Worm (Caenorhabditis elegans) whole organism, L4/young adult: ENCODE data around the gene dao-6.

ENCODE experiments used
- W03F9.2 ChIP-seq: fragments of 150-350 bp; optimal IDR thresholded peaks from 2 replicates; lab custom pipeline; 2014; ENCODE audit warnings: missing biosample characterization, missing genetic modification characterization
- dao-5 ChIP-seq: sonication (generic microtip); optimal IDR thresholded peaks from 2 replicates; lab custom pipeline; 2016; ENCODE audit warnings: missing genotype, missing genetic modification characterization, moderate library complexity, missing compliant biosample characterization
- him-1 ChIP-seq: sonication (generic microtip); optimal IDR thresholded peaks from 2 replicates; lab custom pipeline; 2016; ENCODE audit warnings: missing genotype, missing genetic modification reagents, missing genetic modification characterization, missing compliant biosample characterization

Gene dao-6

ce11 chrIII:9696417-9696816, 39.6 kb downstream of the dao-6 start, which contains the start of gene bud-31:
Gene bud-31 (minus strand): TSS chrIII:9696517.
- no peak for TF ChIP-seq W03F9.2 (tag; lab: Kevin White, UChicago)
- no peak for TF ChIP-seq dao-5 (tag; lab: Kevin White, UChicago)

- no peak for TF ChIP-seq dao-5 (tag; lab: Kevin White, UChicago)
Observed at ce11 chrIII:9695379-9695778, 40.6 kb downstream of the dao-6 start.

- TF ChIP-seq W03F9.2 (tag; lab: Kevin White, UChicago) (no peak), him-1 (no peak), dao-5 (tag; lab: Kevin White, UChicago) (no peak)
Observed at ce11 chrIII:9694474-9694873, 41.5 kb downstream of the dao-6 start, which contains the start of gene set-3. Gene set-3 (minus strand): TSS chrIII:9694574.

ce11 chrIII:9690044-9690443, 46.0 kb downstream of the dao-6 start, which contains the start of gene best-5:
Gene best-5 (minus strand): TSS chrIII:9690253.
- TF ChIP-seq him-1 (no peak), dao-5 (tag; lab: Kevin White, UChicago) (no peak), W03F9.2 (tag; lab: Kevin White, UChicago) (no peak)

- TF ChIP-seq dao-5 (tag; lab: Kevin White, UChicago) (no peak), him-1 (no peak), W03F9.2 (tag; lab: Kevin White, UChicago) (no peak)
Observed at ce11 chrIII:9689377-9689776, 46.6 kb downstream of the dao-6 start.

ce11 chrIII:9685959-9686358, 50.0 kb downstream of the dao-6 start, which contains the start of gene C07A9.10:
Gene C07A9.10 (minus strand): TSS chrIII:9686059.
- TF ChIP-seq him-1: no peak
- no peak for TF ChIP-seq W03F9.2 (tag; lab: Kevin White, UChicago)
- TF ChIP-seq dao-5 (tag; lab: Kevin White, UChicago): no peak
